Worm (Caenorhabditis elegans) whole organism, late embryonic: ENCODE measurements around the gene Y41E3.8.

ENCODE experiments used
- C08G9.2 ChIP-seq: sonication (generic microtip); optimal IDR thresholded peaks from 2 replicates; lab custom pipeline; 2016; ENCODE audit warnings: mild to moderate bottlenecking, missing genetic modification characterization, moderate library complexity, missing compliant biosample characterization
- C38D4.7 ChIP-seq: fragments of 200-800 bp; sonication (Bioruptor generic); optimal IDR thresholded peaks from 2 replicates; lab custom pipeline; 2018; ENCODE audit warnings: mild to moderate bottlenecking, missing genetic modification characterization, moderate library complexity, missing compliant biosample characterization
- F13H6.1 ChIP-seq: sonication (generic microtip); optimal IDR thresholded peaks from 2 replicates; lab custom pipeline; 2016; ENCODE audit warnings: missing genetic modification characterization, missing compliant biosample characterization
- K02D7.2 ChIP-seq: sonication (generic microtip); optimal IDR thresholded peaks from 2 replicates; lab custom pipeline; 2017; ENCODE audit warnings: mild to moderate bottlenecking, missing genetic modification characterization, missing compliant biosample characterization
- K09A11.1 ChIP-seq: sonication (generic microtip); optimal IDR thresholded peaks from 2 replicates; lab custom pipeline; 2017; ENCODE audit warnings: antibody characterized with exemption, mild to moderate bottlenecking, missing genetic modification characterization, missing compliant biosample characterization; ENCODE audit not compliant: insufficient read depth
- T23F11.4 ChIP-seq: fragments of 200-800 bp; sonication (Bioruptor generic); optimal IDR thresholded peaks from 2 replicates; lab custom pipeline; 2018; ENCODE audit warnings: mild to moderate bottlenecking, missing genetic modification characterization, missing compliant biosample characterization
- ahr-1 ChIP-seq: sonication (generic microtip); optimal IDR thresholded peaks from 2 replicates; lab custom pipeline; 2016; ENCODE audit warnings: missing genetic modification characterization, missing compliant biosample characterization
- ama-1 ChIP-seq: fragments of 150-350 bp; optimal IDR thresholded peaks from 2 replicates; lab custom pipeline; 2014
- ceh-14 ChIP-seq: sonication (generic microtip); optimal IDR thresholded peaks from 2 replicates; lab custom pipeline; 2016; ENCODE audit warnings: missing genotype, missing genetic modification characterization, missing compliant biosample characterization
- ceh-22 ChIP-seq: sonication (generic microtip); optimal IDR thresholded peaks from 2 replicates; lab custom pipeline; 2017; ENCODE audit warnings: missing biosample characterization, missing genetic modification characterization
- ceh-30 ChIP-seq: fragments of 150-350 bp; optimal IDR thresholded peaks from 2 replicates; lab custom pipeline; 2014; ENCODE audit warnings: missing biosample characterization, missing genetic modification characterization
- ceh-31 ChIP-seq: sonication (generic microtip); optimal IDR thresholded peaks from 2 replicates; lab custom pipeline; 2016; ENCODE audit warnings: missing genetic modification characterization, missing compliant biosample characterization
- ceh-34 ChIP-seq: sonication (generic microtip); optimal IDR thresholded peaks from 2 replicates; lab custom pipeline; 2016; ENCODE audit warnings: mild to moderate bottlenecking, missing genetic modification characterization, missing compliant biosample characterization
- ceh-48 ChIP-seq: sonication (generic microtip); optimal IDR thresholded peaks from 2 replicates; lab custom pipeline; 2016; ENCODE audit warnings: missing genetic modification characterization, inconsistent platforms, missing compliant biosample characterization
- ceh-6 ChIP-seq: fragments of 200-800 bp; sonication (Bioruptor generic); optimal IDR thresholded peaks from 2 replicates; lab custom pipeline; 2018; ENCODE audit warnings: mild to moderate bottlenecking, missing genetic modification characterization, missing compliant biosample characterization
- ceh-9 ChIP-seq: sonication (generic microtip); optimal IDR thresholded peaks from 2 replicates; lab custom pipeline; 2016; ENCODE audit warnings: mild to moderate bottlenecking, missing genetic modification characterization, inconsistent platforms, missing compliant biosample characterization
- dve-1 ChIP-seq: sonication (generic microtip); optimal IDR thresholded peaks from 2 replicates; lab custom pipeline; 2017; ENCODE audit warnings: antibody characterized with exemption, mild to moderate bottlenecking, missing genetic modification characterization, missing compliant biosample characterization
- elt-2 ChIP-seq: sonication (generic microtip); optimal IDR thresholded peaks from 2 replicates; lab custom pipeline; 2016; ENCODE audit warnings: missing genetic modification reagents, missing genetic modification characterization, missing compliant biosample characterization
- fkh-10 ChIP-seq: fragments of 150-350 bp; optimal IDR thresholded peaks from 2 replicates; lab custom pipeline; 2014; ENCODE audit warnings: missing biosample characterization, missing genetic modification reagents, missing genetic modification characterization
- hlh-15 ChIP-seq: sonication (generic microtip); optimal IDR thresholded peaks from 2 replicates; lab custom pipeline; 2016; ENCODE audit warnings: missing genetic modification characterization, missing compliant biosample characterization
- madf-2 ChIP-seq: sonication (generic microtip); optimal IDR thresholded peaks from 2 replicates; lab custom pipeline; 2017; ENCODE audit warnings: missing genetic modification characterization, missing compliant biosample characterization
- mec-3 ChIP-seq: sonication (generic microtip); optimal IDR thresholded peaks from 2 replicates; lab custom pipeline; 2016; ENCODE audit warnings: borderline replicate concordance, missing genetic modification characterization, missing compliant biosample characterization
- nfya-1 ChIP-seq: sonication (generic microtip); optimal IDR thresholded peaks from 2 replicates; lab custom pipeline; 2017; ENCODE audit warnings: missing genetic modification characterization, mild to moderate bottlenecking, missing compliant biosample characterization, antibody characterized with exemption, moderate library complexity
- nhr-11 ChIP-seq: fragments of 150-350 bp; optimal IDR thresholded peaks from 2 replicates; lab custom pipeline; 2014; ENCODE audit warnings: missing biosample characterization, missing genetic modification characterization
- nhr-232 ChIP-seq: sonication (generic microtip); optimal IDR thresholded peaks from 2 replicates; lab custom pipeline; 2016; ENCODE audit warnings: missing genetic modification characterization, missing compliant biosample characterization
- odd-2 ChIP-seq: sonication (generic microtip); optimal IDR thresholded peaks from 2 replicates; lab custom pipeline; 2017; ENCODE audit warnings: antibody characterized with exemption, mild to moderate bottlenecking, missing genetic modification characterization, missing compliant biosample characterization
- pag-3 ChIP-seq: sonication (generic microtip); optimal IDR thresholded peaks from 2 replicates; lab custom pipeline; 2016; ENCODE audit warnings: missing compliant biosample characterization, missing genetic modification characterization, borderline replicate concordance
- pat-9 ChIP-seq: fragments of 200-800 bp; sonication (Bioruptor generic); optimal IDR thresholded peaks from 2 replicates; lab custom pipeline; 2018; ENCODE audit warnings: mild to moderate bottlenecking, missing genetic modification characterization, moderate library complexity, missing compliant biosample characterization
- pax-1 ChIP-seq: fragments of 150-350 bp; optimal IDR thresholded peaks from 2 replicates; lab custom pipeline; 2014; ENCODE audit warnings: missing biosample characterization, missing genetic modification characterization
- pha-2 ChIP-seq: sonication (generic microtip); optimal IDR thresholded peaks from 2 replicates; lab custom pipeline; 2017; ENCODE audit warnings: mild to moderate bottlenecking, missing genetic modification characterization, missing compliant biosample characterization
- pqm-1 ChIP-seq: sonication (generic microtip); optimal IDR thresholded peaks from 2 replicates; lab custom pipeline; 2016; ENCODE audit warnings: missing genetic modification characterization, missing compliant biosample characterization
- pros-1 ChIP-seq: fragments of 150-350 bp; optimal IDR thresholded peaks from 2 replicates; lab custom pipeline; 2014; ENCODE audit warnings: missing biosample characterization, missing genetic modification reagents, missing genetic modification characterization
- sdc-2 ChIP-seq: sonication (generic microtip); optimal IDR thresholded peaks from 2 replicates; lab custom pipeline; 2016; ENCODE audit warnings: missing genotype, missing genetic modification characterization, missing compliant biosample characterization
- syd-9 ChIP-seq: sonication (generic microtip); optimal IDR thresholded peaks from 2 replicates; lab custom pipeline; 2016; ENCODE audit warnings: mild to moderate bottlenecking, missing genetic modification characterization, moderate library complexity, missing compliant biosample characterization
- tbx-2 ChIP-seq: sonication (generic microtip); optimal IDR thresholded peaks from 2 replicates; lab custom pipeline; 2016; ENCODE audit warnings: missing genetic modification characterization, missing compliant biosample characterization
- ttx-3 ChIP-seq: sonication (generic microtip); optimal IDR thresholded peaks from 2 replicates; lab custom pipeline; 2016; ENCODE audit warnings: missing genetic modification reagents, missing genetic modification characterization, missing compliant biosample characterization
- unc-3 ChIP-seq, 2 experiments: fragments of 200-800 bp in 1 of 2; sonication (Bioruptor generic) in 1 of 2; sonication (generic microtip) in 1 of 2; conservative IDR thresholded peaks in 1 of 2; optimal IDR thresholded peaks in 1 of 2; 2 replicates each; pipeline versions ENCODE4 v1.3.6 to Lab custom; 2016 to 2022; ENCODE audit warnings: missing compliant biosample characterization in 2 of 2, missing genetic modification characterization in 2 of 2, missing genetic modification reagents in 1 of 2
- unc-42 ChIP-seq: sonication (generic microtip); optimal IDR thresholded peaks from 2 replicates; lab custom pipeline; 2016; ENCODE audit warnings: missing genotype, missing genetic modification characterization, missing compliant biosample characterization
- unc-55 ChIP-seq: sonication (generic microtip); optimal IDR thresholded peaks from 2 replicates; lab custom pipeline; 2017; ENCODE audit warnings: missing biosample characterization, missing genetic modification reagents, missing genetic modification characterization
- zip-5 ChIP-seq: sonication (generic microtip); optimal IDR thresholded peaks from 2 replicates; lab custom pipeline; 2016; ENCODE audit warnings: missing genetic modification characterization, missing compliant biosample characterization
- ztf-16 ChIP-seq: sonication (generic microtip); optimal IDR thresholded peaks from 2 replicates; lab custom pipeline; 2017; ENCODE audit warnings: missing genetic modification characterization, missing compliant biosample characterization

Y41E3.8 gene

DNA sequence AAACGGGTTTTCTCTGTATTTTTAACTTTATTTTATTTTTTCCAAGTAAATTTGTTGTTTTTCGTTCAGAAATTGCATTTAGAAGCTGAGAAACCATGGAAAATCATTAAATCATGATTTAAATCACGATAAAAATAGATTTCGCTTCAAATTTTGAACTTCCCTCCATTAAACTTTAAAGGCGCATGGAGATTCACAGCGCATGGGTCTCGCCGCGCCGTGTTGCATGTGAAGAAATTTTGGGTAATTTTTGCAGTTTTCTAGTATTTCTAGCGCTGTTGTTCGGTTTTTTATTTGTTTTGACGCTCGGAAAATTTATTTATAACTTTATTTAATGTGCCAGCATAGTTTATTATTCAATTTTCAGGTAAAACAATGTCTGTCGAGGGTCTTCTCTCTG is 8.2 kb upstream of the Y41E3.8 start, which contains the start of gene eef-1B.2:
TSS of gene eef-1B.2 (plus strand) at position 358 of the 400 bp plus-strand sequence.
- peak; percentile 46 for TF ChIP-seq nfya-1 (tag; lab: Kevin White, UChicago)
- TF ChIP-seq ceh-31, result peak; percentile 14
- TF ChIP-seq T23F11.4 (GFP tag; lab: Kevin White, UChicago), result no peak
- peak; percentile 21 for TF ChIP-seq pax-1 (tag; lab: Kevin White, UChicago)
- TF ChIP-seq dve-1, result peak; percentile 13

DNA sequence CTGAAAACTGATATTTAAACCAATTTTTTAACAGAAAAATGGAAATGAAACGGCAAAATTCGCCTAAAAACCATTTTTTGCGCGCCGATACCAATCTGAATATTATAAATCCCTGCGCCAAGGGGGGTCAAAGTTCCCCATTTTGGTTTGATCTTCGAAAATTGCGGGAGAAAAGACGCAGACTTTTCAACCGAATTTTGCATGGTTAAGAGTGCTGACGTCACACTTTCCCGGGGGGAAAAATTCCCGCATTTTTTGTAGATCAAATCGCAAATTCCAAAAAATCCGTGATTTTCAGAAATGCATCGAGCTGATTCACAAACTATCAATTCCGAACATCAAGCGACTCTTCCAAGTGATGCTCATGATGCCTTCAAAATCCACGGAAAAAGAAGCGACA is 787 bp upstream of the Y41E3.8 start:
- no peak for TF ChIP-seq K02D7.2 (tag; lab: Kevin White, UChicago)
- no peak for TF ChIP-seq pag-3 (tag; lab: Kevin White, UChicago)
- TF ChIP-seq pat-9 (tag; lab: Kevin White, UChicago), result no peak
- no peak for TF ChIP-seq nfya-1 (tag; lab: Kevin White, UChicago)
- TF ChIP-seq F13H6.1 (tag; lab: Kevin White, UChicago), result no peak
- TF ChIP-seq pqm-1, result no peak
- no peak for TF ChIP-seq unc-55 (GFP tag; lab: Kevin White, UChicago)
- TF ChIP-seq C08G9.2 (tag; lab: Kevin White, UChicago), result no peak
- TF ChIP-seq C38D4.7 (GFP tag; lab: Kevin White, UChicago), result no peak
- no peak for TF ChIP-seq K09A11.1
- no peak for TF ChIP-seq ceh-34 (tag; lab: Kevin White, UChicago)
- TF ChIP-seq, all 69 proteins: peak for 0

- TF ChIP-seq ahr-1 (no peak), tbx-2 (tag; lab: Kevin White, UChicago) (no peak), ceh-48 (tag; lab: Kevin White, UChicago) (no peak), K09A11.1 (no peak)
Measured at ce11 chrIV:15028386-15028785, 392 bp downstream of the Y41E3.8 start.

DNA sequence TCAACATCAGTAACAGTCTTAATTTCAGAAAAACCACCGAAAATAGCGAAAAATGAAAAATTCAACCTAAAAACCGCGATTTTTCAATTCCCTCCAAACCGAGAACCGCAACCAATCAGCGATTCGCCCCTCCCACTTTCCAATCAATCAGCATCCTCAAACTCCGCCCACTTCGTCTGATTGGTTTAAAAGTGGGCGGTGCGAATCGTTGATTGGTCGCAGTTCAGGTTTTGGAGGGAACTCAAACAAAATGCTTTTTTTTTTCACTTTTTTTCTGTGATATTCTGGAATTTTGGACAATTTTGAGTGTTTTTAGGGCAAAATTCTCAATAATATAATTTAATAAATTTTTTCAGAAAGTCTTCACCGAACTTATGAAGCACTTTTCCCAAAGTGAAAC is 894 bp downstream of the Y41E3.8 start:
- no peak for TF ChIP-seq ceh-6 (GFP tag; lab: Kevin White, UChicago)
- TF ChIP-seq nfya-1 (tag; lab: Kevin White, UChicago), result peak; percentile 85

- TF ChIP-seq sdc-2 (tag; lab: Kevin White, UChicago) (no peak), nfya-1 (tag; lab: Kevin White, UChicago) (peak; percentile 97), madf-2 (no peak), hlh-15 (tag; lab: Kevin White, UChicago) (no peak)
- TF ChIP-seq, all 69 proteins: peak for 1
Measured at ce11 chrIV:15027334-15027733, 1.4 kb downstream of the Y41E3.8 start.

DNA sequence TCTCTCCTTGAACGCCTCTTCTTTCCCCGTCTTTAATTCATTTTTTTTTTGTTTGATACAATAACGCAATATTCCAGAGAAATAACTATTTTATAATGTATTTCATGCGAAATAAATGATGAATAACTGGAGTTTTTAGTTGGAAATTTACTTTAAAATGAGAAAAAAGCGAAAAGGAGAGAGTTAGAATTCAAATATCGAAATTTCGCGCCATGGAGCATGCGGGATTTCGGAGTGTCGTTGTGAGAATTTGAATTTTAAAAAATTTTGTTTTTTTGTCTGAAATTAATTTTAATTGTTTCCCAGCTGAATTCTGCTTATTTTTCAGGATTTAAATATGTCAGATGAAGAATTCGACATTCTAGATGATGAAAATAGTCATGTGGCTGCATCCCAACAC is 3.4 kb downstream of the Y41E3.8 start, which contains the start of gene fcd-2:
TSS of gene fcd-2 (plus strand) at position 327 of the 400 bp plus-strand sequence.
- no peak for TF ChIP-seq ama-1 (lab: Kevin White, UChicago)
- TF ChIP-seq syd-9, result no peak
- TF ChIP-seq mec-3 (tag; lab: Kevin White, UChicago), result no peak
- TF ChIP-seq pros-1 (tag; lab: Kevin White, UChicago), result no peak
- no peak for TF ChIP-seq ceh-22
- TF ChIP-seq odd-2 (tag; lab: Kevin White, UChicago), result no peak
- no peak for TF ChIP-seq madf-2
- peak; percentile 29 for TF ChIP-seq elt-2
- no peak for TF ChIP-seq unc-3 (GFP tag; conservative IDR thresholded peaks at IDR 0.05; lab: Robert Waterston, UW)
- no peak for TF ChIP-seq unc-3 (tag; optimal IDR thresholded peaks at IDR 0.05; lab: Kevin White, UChicago)
- no peak for TF ChIP-seq zip-5
- no peak for TF ChIP-seq ceh-14 (tag; lab: Kevin White, UChicago)
- no peak for TF ChIP-seq ttx-3 (tag; lab: Kevin White, UChicago)
- TF ChIP-seq pha-2 (tag; lab: Kevin White, UChicago), result peak; percentile 18
- no peak for TF ChIP-seq tbx-2 (tag; lab: Kevin White, UChicago)
- TF ChIP-seq ahr-1, result no peak
- TF ChIP-seq nfya-1 (tag; lab: Kevin White, UChicago), result peak; percentile 39
- no peak for TF ChIP-seq ceh-30 (tag; lab: Kevin White, UChicago)
- TF ChIP-seq fkh-10, result no peak
- TF ChIP-seq unc-55 (GFP tag; lab: Kevin White, UChicago), result no peak
- TF ChIP-seq ceh-31, result no peak
- no peak for TF ChIP-seq ceh-9 (tag; lab: Kevin White, UChicago)
- no peak for TF ChIP-seq K02D7.2 (tag; lab: Kevin White, UChicago)
- no peak for TF ChIP-seq unc-42
- no peak for TF ChIP-seq nhr-11 (tag; lab: Kevin White, UChicago)
- TF ChIP-seq hlh-15 (tag; lab: Kevin White, UChicago), result no peak
- no peak for TF ChIP-seq nhr-232 (tag; lab: Kevin White, UChicago)
- no peak for TF ChIP-seq ztf-16 (tag; lab: Kevin White, UChicago)
